Fruit fly (Drosophila melanogaster) whole organism, embryonic: ENCODE data around the gene CG14234.

Source experiments
- Bteb2 ChIP-seq: fragments of 200-800 bp; sonication (Bioruptor generic); optimal IDR thresholded peaks from 2 replicates; lab custom pipeline; 2016; ENCODE audit warnings: missing biosample characterization, missing genetic modification characterization
- CG1233 ChIP-seq: fragments of 200-800 bp; sonication (Bioruptor generic); optimal IDR thresholded peaks from 4 replicates; lab custom pipeline; 2018; ENCODE audit warnings: missing biosample characterization, mild to moderate bottlenecking, missing genetic modification characterization
- CG13624 ChIP-seq: fragments of 200-800 bp; sonication (Bioruptor generic); optimal IDR thresholded peaks from 2 replicates; lab custom pipeline; 2016; ENCODE audit warnings: missing biosample characterization, missing genetic modification characterization
- CG14667 ChIP-seq: fragments of 200-800 bp; sonication (Bioruptor generic); IDR thresholded peaks from 2 replicates; pipeline ENCODE4 v1.3.6; 2022; ENCODE audit warnings: missing biosample characterization, missing genetic modification characterization
- CG14710 ChIP-seq: fragments of 200-800 bp; sonication (Bioruptor generic); optimal IDR thresholded peaks from 3 replicates; lab custom pipeline; 2019; ENCODE audit warnings: missing biosample characterization, mild to moderate bottlenecking, missing genetic modification characterization, moderate library complexity
- CG15696 ChIP-seq: fragments of 200-800 bp; sonication (Bioruptor generic); optimal IDR thresholded peaks from 2 replicates; lab custom pipeline; 2019; ENCODE audit warnings: missing biosample characterization, mild to moderate bottlenecking, missing genetic modification characterization, moderate library complexity
- CG17328 ChIP-seq: fragments of 200-800 bp; sonication (Bioruptor generic); IDR thresholded peaks from 2 replicates; pipeline ENCODE4 v1.3.6; 2022; ENCODE audit warnings: missing biosample characterization, missing genetic modification characterization
- CG17912 ChIP-seq: fragments of 200-800 bp; sonication (Bioruptor generic); optimal IDR thresholded peaks from 2 replicates; lab custom pipeline; 2018; ENCODE audit warnings: missing biosample characterization, mild to moderate bottlenecking, missing genetic modification characterization
- CG3726 ChIP-seq: fragments of 200-800 bp; sonication (Bioruptor generic); IDR thresholded peaks from 3 replicates; pipeline ENCODE4, ENCODE4 v1.3.6; 2022; ENCODE audit warnings: missing biosample characterization, missing genetic modification characterization
- CG4328 ChIP-seq: fragments of 200-800 bp; sonication (Bioruptor generic); optimal IDR thresholded peaks from 3 replicates; lab custom pipeline; 2017; ENCODE audit warnings: missing biosample characterization, missing genetic modification reagents, missing genetic modification characterization
- CG5180 ChIP-seq: fragments of 200-800 bp; sonication (Bioruptor generic); optimal IDR thresholded peaks from 3 replicates; lab custom pipeline; 2017; ENCODE audit warnings: missing biosample characterization, missing genetic modification characterization, mild to moderate bottlenecking, moderate library complexity, missing genetic modification reagents
- CG6689 ChIP-seq: fragments of 200-800 bp; sonication (Bioruptor generic); IDR thresholded peaks from 2 replicates; pipeline ENCODE4 v1.3.6; 2022; ENCODE audit warnings: missing biosample characterization, missing genetic modification characterization
- CG7963 ChIP-seq: fragments of 200-800 bp; sonication (Bioruptor generic); IDR thresholded peaks from 3 replicates; pipeline ENCODE4 v1.3.6; 2022; ENCODE audit warnings: missing biosample characterization, missing genetic modification characterization; ENCODE audit not compliant: partially characterized antibody
- CTCF ChIP-seq: fragments of 200-800 bp; sonication (Bioruptor generic); optimal IDR thresholded peaks from 2 replicates; lab custom pipeline; 2017; ENCODE audit warnings: missing biosample characterization, mild to moderate bottlenecking, missing genetic modification characterization, moderate library complexity
- Chrac-16 ChIP-seq: fragments of 200-800 bp; sonication (Bioruptor generic); optimal IDR thresholded peaks from 3 replicates; lab custom pipeline; 2016; ENCODE audit warnings: missing biosample characterization, missing genetic modification characterization
- Dll ChIP-seq: fragments of 200-800 bp; sonication (Bioruptor generic); IDR thresholded peaks from 4 replicates; pipeline ENCODE4 v1.3.6; 2022; ENCODE audit warnings: missing biosample characterization, missing genetic modification characterization; ENCODE audit not compliant: partially characterized antibody
- Fer1 ChIP-seq: fragments of 200-800 bp; sonication (Bioruptor generic); optimal IDR thresholded peaks from 2 replicates; lab custom pipeline; 2017; ENCODE audit warnings: missing biosample characterization, mild to moderate bottlenecking, missing genetic modification characterization
- Hmr ChIP-seq: fragments of 200-800 bp; sonication (Bioruptor generic); optimal IDR thresholded peaks from 3 replicates; lab custom pipeline; 2017; ENCODE audit warnings: mild to moderate bottlenecking, missing biosample characterization, missing genetic modification reagents, missing genetic modification characterization
- Hmx ChIP-seq: fragments of 200-800 bp; sonication (Bioruptor generic); optimal IDR thresholded peaks from 2 replicates; lab custom pipeline; 2016; ENCODE audit warnings: missing biosample characterization, missing genetic modification characterization
- Hr3 ChIP-seq: fragments of 200-800 bp; sonication (Bioruptor generic); optimal IDR thresholded peaks from 3 replicates; lab custom pipeline; 2016; ENCODE audit warnings: missing biosample characterization, missing genetic modification characterization
- Lim3 ChIP-seq: fragments of 200-800 bp; sonication (Bioruptor generic); IDR thresholded peaks from 2 replicates; pipeline ENCODE4 v1.3.6; 2022; ENCODE audit warnings: missing biosample characterization, missing genetic modification characterization
- NK7.1 ChIP-seq: fragments of 200-800 bp; sonication (Bioruptor generic); optimal IDR thresholded peaks from 3 replicates; lab custom pipeline; 2016; ENCODE audit warnings: missing biosample characterization, missing genetic modification characterization
- PHDP ChIP-seq: fragments of 200-800 bp; sonication (Bioruptor generic); optimal IDR thresholded peaks from 3 replicates; lab custom pipeline; 2018; ENCODE audit warnings: missing biosample characterization, mild to moderate bottlenecking, missing genetic modification characterization, moderate library complexity
- Side ChIP-seq: fragments of 200-800 bp; sonication (Bioruptor generic); optimal IDR thresholded peaks from 2 replicates; lab custom pipeline; 2016; ENCODE audit warnings: missing biosample characterization, missing genetic modification characterization
- Spps ChIP-seq: fragments of 200-800 bp; sonication (Bioruptor generic); optimal IDR thresholded peaks from 2 replicates; lab custom pipeline; 2018; ENCODE audit warnings: missing biosample characterization, mild to moderate bottlenecking, missing genetic modification characterization
- Sry-δ ChIP-seq: fragments of 200-800 bp; sonication (Bioruptor generic); optimal IDR thresholded peaks from 2 replicates; lab custom pipeline; 2016; ENCODE audit warnings: missing biosample characterization, missing genetic modification characterization
- Xbp1 ChIP-seq: fragments of 200-800 bp; sonication (Bioruptor generic); optimal IDR thresholded peaks from 3 replicates; lab custom pipeline; 2016; ENCODE audit warnings: missing biosample characterization, mild to moderate bottlenecking, missing genetic modification characterization
- aop ChIP-seq: fragments of 200-800 bp; sonication (Bioruptor generic); IDR thresholded peaks from 2 replicates; pipeline ENCODE4 v1.3.6; 2022; ENCODE audit warnings: missing biosample characterization, missing genetic modification characterization
- ara ChIP-seq: fragments of 200-800 bp; sonication (Bioruptor generic); IDR thresholded peaks from 2 replicates; pipeline ENCODE4 v1.3.6; 2022; ENCODE audit warnings: missing biosample characterization, missing genetic modification characterization
- caup ChIP-seq: fragments of 200-800 bp; sonication (Bioruptor generic); optimal IDR thresholded peaks from 3 replicates; lab custom pipeline; 2017; ENCODE audit warnings: missing biosample characterization, mild to moderate bottlenecking, missing genetic modification characterization, moderate library complexity; ENCODE audit not compliant: severe bottlenecking
- dmrt11E ChIP-seq: fragments of 200-800 bp; sonication (Bioruptor generic); optimal IDR thresholded peaks from 3 replicates; lab custom pipeline; 2018; ENCODE audit warnings: missing biosample characterization, mild to moderate bottlenecking, missing genetic modification characterization, moderate library complexity
- ewg ChIP-seq: fragments of 200-800 bp; sonication (Bioruptor generic); optimal IDR thresholded peaks from 3 replicates; lab custom pipeline; 2017; ENCODE audit warnings: mild to moderate bottlenecking, missing biosample characterization, missing genetic modification reagents, missing genetic modification characterization
- gro ChIP-seq: fragments of 200-800 bp; sonication (Bioruptor generic); optimal IDR thresholded peaks from 2 replicates; lab custom pipeline; 2016; ENCODE audit warnings: missing biosample characterization, missing genetic modification characterization
- gsb ChIP-seq: fragments of 200-800 bp; sonication (Bioruptor generic); IDR thresholded peaks from 2 replicates; pipeline ENCODE4 v1.3.6; 2022; ENCODE audit warnings: missing biosample characterization, missing genetic modification characterization
- insv ChIP-seq, 2 experiments: fragments of 200-800 bp; sonication (Bioruptor generic); optimal IDR thresholded peaks; 3 replicates each; lab custom pipeline; 2016 to 2018; ENCODE audit warnings: missing biosample characterization in 2 of 2, missing genetic modification characterization in 2 of 2
- jing ChIP-seq: fragments of 200-800 bp; sonication (Bioruptor generic); optimal IDR thresholded peaks from 2 replicates; lab custom pipeline; 2018; ENCODE audit warnings: missing biosample characterization, mild to moderate bottlenecking, missing genetic modification characterization
- kay ChIP-seq: fragments of 200-800 bp; sonication (Bioruptor generic); optimal IDR thresholded peaks from 2 replicates; lab custom pipeline; 2016; ENCODE audit warnings: missing biosample characterization, missing genetic modification characterization
- mirr ChIP-seq: fragments of 200-800 bp; sonication (Bioruptor generic); optimal IDR thresholded peaks from 3 replicates; lab custom pipeline; 2018; ENCODE audit warnings: missing biosample characterization, mild to moderate bottlenecking, missing genetic modification characterization
- nerfin-1 ChIP-seq: fragments of 200-800 bp; sonication (Bioruptor generic); optimal IDR thresholded peaks from 3 replicates; lab custom pipeline; 2019; ENCODE audit warnings: missing biosample characterization, mild to moderate bottlenecking, missing genetic modification characterization, moderate library complexity
- nom ChIP-seq: fragments of 200-800 bp; sonication (Bioruptor generic); optimal IDR thresholded peaks from 2 replicates; lab custom pipeline; 2017; ENCODE audit warnings: missing biosample characterization, missing genetic modification characterization, mild to moderate bottlenecking, moderate library complexity, missing genetic modification reagents
- pb ChIP-seq: fragments of 200-800 bp; sonication (Bioruptor generic); optimal IDR thresholded peaks from 3 replicates; lab custom pipeline; 2016; ENCODE audit warnings: missing biosample characterization, missing genetic modification characterization
- ranshi ChIP-seq: fragments of 200-800 bp; sonication (Bioruptor generic); IDR thresholded peaks from 2 replicates; pipeline ENCODE4 v1.3.6; 2022; ENCODE audit warnings: missing biosample characterization, missing genetic modification characterization
- sd ChIP-seq: fragments of 200-800 bp; sonication (Bioruptor generic); optimal IDR thresholded peaks from 3 replicates; lab custom pipeline; 2018; ENCODE audit warnings: missing biosample characterization, mild to moderate bottlenecking, missing genetic modification characterization, moderate library complexity
- slp2 ChIP-seq: fragments of 200-800 bp; sonication (Bioruptor generic); optimal IDR thresholded peaks from 2 replicates; lab custom pipeline; 2016; ENCODE audit warnings: missing biosample characterization, missing genetic modification characterization
- so ChIP-seq: fragments of 200-800 bp; sonication (Bioruptor generic); IDR thresholded peaks from 3 replicates; pipeline ENCODE4 v1.3.6; 2022; ENCODE audit warnings: missing biosample characterization, missing genetic modification characterization
- sr ChIP-seq: fragments of 200-800 bp; sonication (Bioruptor generic); IDR thresholded peaks from 3 replicates; pipeline ENCODE4 v1.3.6; 2022; ENCODE audit warnings: missing biosample characterization, missing genetic modification characterization
- sug ChIP-seq: fragments of 200-800 bp; optimal IDR thresholded peaks from 2 replicates; lab custom pipeline; 2019; ENCODE audit warnings: missing biosample characterization, mild to moderate bottlenecking, missing genetic modification characterization, moderate library complexity
- tap ChIP-seq: fragments of 200-800 bp; optimal IDR thresholded peaks from 3 replicates; lab custom pipeline; 2019; ENCODE audit warnings: missing biosample characterization, mild to moderate bottlenecking, missing genetic modification characterization, moderate library complexity
- tio ChIP-seq: fragments of 200-800 bp; sonication (Bioruptor generic); optimal IDR thresholded peaks from 2 replicates; lab custom pipeline; 2017; ENCODE audit warnings: missing biosample characterization, missing genetic modification characterization, inconsistent platforms
- toy ChIP-seq: fragments of 200-800 bp; sonication (Bioruptor generic); IDR thresholded peaks from 2 replicates; pipeline ENCODE4 v1.3.6; 2022; ENCODE audit warnings: missing biosample characterization, missing genetic modification characterization

The CG14234 gene

DNA sequence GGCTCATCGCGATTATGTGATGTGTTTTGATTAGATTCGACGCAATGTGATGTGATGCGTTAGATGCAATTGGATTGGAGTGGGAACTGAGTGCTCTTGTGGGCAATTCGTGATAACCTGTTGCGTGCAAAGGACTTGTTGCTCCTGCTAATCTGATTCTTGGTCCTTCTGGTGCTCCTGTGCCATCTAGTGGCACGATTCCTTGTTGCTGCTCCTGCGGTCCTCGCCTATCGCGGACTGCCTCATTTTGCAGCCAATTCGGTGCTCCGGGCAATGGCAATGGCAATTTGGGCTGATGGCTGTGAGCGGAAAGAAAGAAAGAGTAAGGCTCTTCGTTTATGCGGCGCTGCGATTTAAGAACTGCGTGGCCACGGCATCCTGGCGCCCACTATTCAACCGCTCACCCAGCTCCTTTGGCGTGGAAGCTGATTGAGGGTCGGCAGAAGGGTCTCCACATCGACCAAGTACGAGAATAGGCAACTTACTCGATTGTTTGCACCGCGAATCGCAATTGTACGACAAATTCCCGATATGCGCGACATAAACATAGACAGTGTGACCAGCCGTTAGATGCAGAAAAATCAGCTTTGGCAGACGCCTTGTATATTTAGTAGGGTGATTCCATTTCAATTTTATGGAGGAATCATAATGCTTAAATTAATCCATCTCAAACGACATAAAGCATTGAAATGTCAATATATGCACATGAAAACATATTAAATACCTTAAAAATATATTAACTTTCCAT, 42.2 kb upstream of the CG14234 start, which contains the start of gene Mer (continued):
- TF ChIP-seq nom, result peak; percentile 79
- TF ChIP-seq CG4328 (GFP tag; lab: Kevin White, UChicago), result peak; percentile 74
- peak; percentile 69 for TF ChIP-seq slp2
- TF ChIP-seq CG5180 (GFP tag; lab: Kevin White, UChicago), result peak; percentile 63
- no peak for TF ChIP-seq sd (tag; lab: Kevin White, UChicago)
- TF ChIP-seq CG17912 (GFP tag; lab: Kevin White, UChicago), result peak; percentile 48
- peak; percentile 12 for TF ChIP-seq CTCF (GFP tag; lab: Kevin White, UChicago)
- peak; percentile 87 for TF ChIP-seq Xbp1 (GFP tag; lab: Kevin White, UChicago)
- TF ChIP-seq Sry-δ, result peak; percentile 55
- peak; percentile 31; the same call in 1 of the 3 replicates for TF ChIP-seq sr (GFP tag; lab: Robert Waterston, UW)
- TF ChIP-seq pb (GFP tag; lab: Kevin White, UChicago), result peak; percentile 89
- peak; percentile 49 for TF ChIP-seq Hmx (GFP tag; lab: Kevin White, UChicago)
- no peak for TF ChIP-seq Lim3 (GFP tag; lab: Robert Waterston, UW)
- TF ChIP-seq Fer1 (GFP tag; lab: Kevin White, UChicago), result peak; percentile 91
- no peak for TF ChIP-seq toy
- TF ChIP-seq CG14710 (tag; lab: Kevin White, UChicago), result peak; percentile 62
- TF ChIP-seq gro, result peak; percentile 79
- peak; percentile 56 for TF ChIP-seq Spps
- TF ChIP-seq ewg (GFP tag; lab: Kevin White, UChicago), result peak; percentile 68
- peak; percentile 85 for TF ChIP-seq mirr (GFP tag; lab: Kevin White, UChicago)
- peak; percentile 71 for TF ChIP-seq gsb (GFP tag; lab: Robert Waterston, UW)
- peak; percentile 76 for TF ChIP-seq dmrt11E
- peak; percentile 86 for TF ChIP-seq ranshi (GFP tag; lab: Robert Waterston, UW)
- peak; percentile 88 for TF ChIP-seq CG13624 (GFP tag; lab: Kevin White, UChicago)
- peak; percentile 87 for TF ChIP-seq Hmr (GFP tag; lab: Kevin White, UChicago)
- no peak for TF ChIP-seq jing (GFP tag; lab: Kevin White, UChicago)
- peak; percentile 84; the same call in 1 of the 3 replicates for TF ChIP-seq so
- TF ChIP-seq caup (GFP tag; lab: Kevin White, UChicago), result peak; percentile 89
- peak; percentile 81 for TF ChIP-seq tap (tag; lab: Kevin White, UChicago)
- TF ChIP-seq CG1233 (GFP tag; lab: Kevin White, UChicago), result peak; percentile 75
- TF ChIP-seq Chrac-16 (GFP tag; lab: Kevin White, UChicago), result peak; percentile 81
- peak; percentile 81; the same call in 2 of the 3 replicates for TF ChIP-seq CG3726 (GFP tag; lab: Robert Waterston, UW)
- peak; percentile 75 for TF ChIP-seq CG17328
- peak; percentile 55 for TF ChIP-seq kay (GFP tag; lab: Kevin White, UChicago)
- TF ChIP-seq NK7.1, result peak; percentile 79
- peak; percentile 89 for TF ChIP-seq PHDP (tag; lab: Kevin White, UChicago)
- peak; percentile 90 for TF ChIP-seq Side (GFP tag; lab: Kevin White, UChicago)
- no peak for TF ChIP-seq aop (GFP tag; lab: Robert Waterston, UW)
- TF ChIP-seq Bteb2 (GFP tag; lab: Kevin White, UChicago), result peak; percentile 85
- peak; percentile 68 for TF ChIP-seq CG15696
- TF ChIP-seq sug, result peak; percentile 70
- peak; percentile 73 for TF ChIP-seq nerfin-1
- peak; percentile 78 for TF ChIP-seq ara
- TF ChIP-seq CG14667 (GFP tag; lab: Robert Waterston, UW), result peak; percentile 52; the same call in 1 of the 2 replicates
- TF ChIP-seq CG6689 (GFP tag; lab: Robert Waterston, UW), result peak; percentile 74
- peak in 1 of 2 experiments; percentile 45 for TF ChIP-seq insv (GFP tag; optimal IDR thresholded peaks at IDR 0.05; lab: Kevin White, UChicago)
- no peak for TF ChIP-seq Dll (GFP tag; lab: Robert Waterston, UW)
- no peak for TF ChIP-seq tio (GFP tag; lab: Kevin White, UChicago)
- no peak for TF ChIP-seq CG7963 (GFP tag; lab: Robert Waterston, UW)
- peak; percentile 65 for TF ChIP-seq Hr3 (GFP tag; lab: Kevin White, UChicago)
